Worm (Caenorhabditis elegans) whole organism, L3 larva: Measurements from ENCODE around the gene scpl-4.

Experiments used
- aly-2 ChIP-seq: fragments of 150-350 bp; optimal IDR thresholded peaks from 2 replicates; lab custom pipeline; 2014; ENCODE audit warnings: missing biosample characterization, missing genetic modification characterization
- ama-1 ChIP-seq: fragments of 150-350 bp; optimal IDR thresholded peaks from 2 replicates; lab custom pipeline; 2018
- lsy-12 ChIP-seq: sonication (generic microtip); optimal IDR thresholded peaks from 2 replicates; lab custom pipeline; 2016; ENCODE audit warnings: mild to moderate bottlenecking, missing genetic modification characterization, missing compliant biosample characterization
- nhr-237 ChIP-seq: fragments of 150-350 bp; optimal IDR thresholded peaks from 2 replicates; lab custom pipeline; 2014; ENCODE audit warnings: missing biosample characterization, missing genetic modification characterization
- nhr-77 ChIP-seq: fragments of 150-350 bp; optimal IDR thresholded peaks from 2 replicates; lab custom pipeline; 2014; ENCODE audit warnings: missing biosample characterization, missing genetic modification characterization
- ztf-11 ChIP-seq: fragments of 150-350 bp; optimal IDR thresholded peaks from 2 replicates; lab custom pipeline; 2014; ENCODE audit warnings: missing biosample characterization, missing genetic modification characterization

- TF ChIP-seq lsy-12 (tag; lab: Kevin White, UChicago) (no peak), ztf-11 (tag; lab: Kevin White, UChicago) (no peak), aly-2 (tag; lab: Kevin White, UChicago) (no peak), ama-1 (lab: Kevin White, UChicago) (no peak), nhr-77 (tag; lab: Kevin White, UChicago) (no peak), nhr-237 (tag; lab: Kevin White, UChicago) (no peak)
Measured at ce11 chrV:10549717-10550116, 49.2 kb upstream of the scpl-4 start, which contains the start of gene F32G8.2.
